Worm (Caenorhabditis elegans): ENCODE data around the gene C32D5.12.

The C32D5.12 gene

DNA sequence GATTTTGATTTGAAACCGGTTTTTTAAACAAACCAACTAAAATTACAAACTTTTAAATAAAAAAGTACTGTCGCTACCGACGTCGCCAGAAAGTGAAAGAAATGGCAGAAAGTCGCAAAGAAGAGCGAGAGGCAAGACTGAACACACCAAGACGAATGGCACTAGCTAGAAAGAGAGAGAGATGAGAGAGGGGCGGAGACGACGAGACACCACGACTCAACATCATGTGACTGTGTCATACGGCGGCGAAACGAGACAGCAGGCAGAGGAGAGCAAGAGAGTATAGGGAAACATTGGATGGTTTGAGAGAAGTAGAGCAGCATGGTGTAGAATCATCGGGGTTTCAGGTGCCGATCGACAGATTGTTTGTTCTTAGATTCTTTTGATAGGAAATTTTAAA is 10.4 kb downstream of the C32D5.12 start (continued):
- TF ChIP-seq gei-17 (GFP tag; optimal IDR thresholded peaks at IDR 0.05) = peak; percentile 56
- TF ChIP-seq cebp-2 (GFP tag; IDR thresholded peaks at IDR 0.05) = no peak
- no peak for TF ChIP-seq snpc-1.3 (tag; optimal IDR thresholded peaks at IDR 0.05; ENCODE audit: insufficient read depth)
- no peak for TF ChIP-seq athp-1 (tag; optimal IDR thresholded peaks at IDR 0.05)
- no peak for TF ChIP-seq aptf-2 (GFP tag; conservative IDR thresholded peaks at IDR 0.05)
- TF ChIP-seq F52B5.7 (tag; optimal IDR thresholded peaks at IDR 0.05) = no peak
- TF ChIP-seq nhr-120 (GFP tag; IDR thresholded peaks at IDR 0.05) = no peak
- peak; percentile 53 for TF ChIP-seq tbp1 (GFP tag; optimal IDR thresholded peaks at IDR 0.05)
- peak; percentile 72; the same call in 1 of the 2 replicates for TF ChIP-seq lin-26 (GFP tag; IDR thresholded peaks at IDR 0.05)
- no peak for TF ChIP-seq D2030.7 (GFP tag; IDR thresholded peaks at IDR 0.05)
- no peak for TF ChIP-seq snpc-3.4 (tag; optimal IDR thresholded peaks at IDR 0.05)
- peak; percentile 64 for TF ChIP-seq tlf-1 (GFP tag; optimal IDR thresholded peaks at IDR 0.05)
- TF ChIP-seq hmg-1.2 (GFP tag; IDR thresholded peaks at IDR 0.05) = peak; percentile 80
- TF ChIP-seq B0019.2 (GFP tag; conservative IDR thresholded peaks at IDR 0.05) = no peak
- no peak for TF ChIP-seq zim-3 (tag; optimal IDR thresholded peaks at IDR 0.05)
- TF ChIP-seq pha-4 (tag; optimal IDR thresholded peaks at IDR 0.05) = peak; percentile 79
- peak; percentile 78 for TF ChIP-seq Y53G8AR.9 (GFP tag; conservative IDR thresholded peaks at IDR 0.05)
- peak; percentile 81 for TF ChIP-seq egl-44 (GFP tag; IDR thresholded peaks at IDR 0.05)
- TF ChIP-seq ceh-79 (tag; optimal IDR thresholded peaks at IDR 0.05) = no peak
- peak; percentile 42 for TF ChIP-seq F23B12.7 (tag; optimal IDR thresholded peaks at IDR 0.05; ENCODE audit: insufficient read depth)
- TF ChIP-seq ama-1 (optimal IDR thresholded peaks at IDR 0.05) = peak; percentile 96
- no peak for TF ChIP-seq ama-1 (GFP tag; optimal IDR thresholded peaks at IDR 0.05)
- TF ChIP-seq hmg-20 (GFP tag; IDR thresholded peaks at IDR 0.05) = no peak
- no peak for TF ChIP-seq ztf-28 (GFP tag; IDR thresholded peaks at IDR 0.05)
- peak; percentile 74 for TF ChIP-seq Y67H2A.10 (GFP tag; conservative IDR thresholded peaks at IDR 0.05)
- no peak for TF ChIP-seq F57C9.4 (tag; optimal IDR thresholded peaks at IDR 0.05)
- no peak for TF ChIP-seq Y56A3A.18 (GFP tag; IDR thresholded peaks at IDR 0.05)
- TF ChIP-seq unc-130 (GFP tag; optimal IDR thresholded peaks at IDR 0.05) = no peak
- TF ChIP-seq lin-40 (tag; optimal IDR thresholded peaks at IDR 0.05) = peak; percentile 84
- no peak for TF ChIP-seq bed-1 (GFP tag; IDR thresholded peaks at IDR 0.05)
- TF ChIP-seq fkh-3 (tag; optimal IDR thresholded peaks at IDR 0.05) = no peak
- peak in 1 of 2 experiments; percentile 71 for TF ChIP-seq let-607 (tag; optimal IDR thresholded peaks at IDR 0.05)
- peak; percentile 13; the same call in 1 of the 2 replicates for TF ChIP-seq ceh-91 (GFP tag; IDR thresholded peaks at IDR 0.05)
- TF ChIP-seq snpc-1.1 (tag; optimal IDR thresholded peaks at IDR 0.05; ENCODE audit: insufficient read depth) = peak; percentile 16
- TF ChIP-seq madf-6 (GFP tag; IDR thresholded peaks at IDR 0.05) = no peak
- no peak for TF ChIP-seq sdz-38 (tag; optimal IDR thresholded peaks at IDR 0.05)
- TF ChIP-seq ekl-4 (GFP tag; IDR thresholded peaks at IDR 0.05) = peak; percentile 90
- TF ChIP-seq efl-1 (GFP tag; optimal IDR thresholded peaks at IDR 0.05) = no peak
- TF ChIP-seq Y53F4B.3 (GFP tag; IDR thresholded peaks at IDR 0.05) = no peak
- TF ChIP-seq ztf-25 (GFP tag; IDR thresholded peaks at IDR 0.05) = no peak
- TF ChIP-seq sea-2 (GFP tag; IDR thresholded peaks at IDR 0.05) = no peak
- peak; percentile 88 for TF ChIP-seq unc-62 (GFP tag; optimal IDR thresholded peaks at IDR 0.05)
- peak in 1 of 3 experiments; percentile 80 for TF ChIP-seq lin-35 (GFP tag; optimal IDR thresholded peaks at IDR 0.05)
- TF ChIP-seq ztf-3 (GFP tag; optimal IDR thresholded peaks at IDR 0.05) = no peak
- no peak for TF ChIP-seq bed-2 (GFP tag; IDR thresholded peaks at IDR 0.05)
- TF ChIP-seq B0336.3 (GFP tag; IDR thresholded peaks at IDR 0.05) = no peak
- no peak for TF ChIP-seq F55B11.4 (tag; optimal IDR thresholded peaks at IDR 0.05; ENCODE audit: borderline replicate concordance, insufficient read depth)
- TF ChIP-seq pbrm-1 (GFP tag; IDR thresholded peaks at IDR 0.05) = peak; percentile 72
- TF ChIP-seq mel-28 (tag; optimal IDR thresholded peaks at IDR 0.05; ENCODE audit: borderline replicate concordance) = no peak

Measured in whole organism, young adult.